Worm (Caenorhabditis elegans) whole organism, mixed stage, embryonic: Measurements from ENCODE around the gene C39B5.2.

Experiments
- M03D4.4 ChIP-seq: sonication (generic microtip); optimal IDR thresholded peaks from 2 replicates; lab custom pipeline; 2017; ENCODE audit warnings: mild to moderate bottlenecking, missing genetic modification characterization, missing compliant biosample characterization
- blmp-1 ChIP-seq: fragments of 150-350 bp; optimal IDR thresholded peaks from 2 replicates; lab custom pipeline; 2014; ENCODE audit warnings: missing biosample characterization, missing genetic modification characterization
- ceh-39 ChIP-seq: fragments of 150-350 bp; optimal IDR thresholded peaks from 2 replicates; lab custom pipeline; 2014; ENCODE audit warnings: missing biosample characterization, missing genetic modification characterization
- ceh-43 ChIP-seq: fragments of 200-800 bp; sonication (Bioruptor generic); optimal IDR thresholded peaks from 2 replicates; lab custom pipeline; 2018; ENCODE audit warnings: mild to moderate bottlenecking, missing genetic modification characterization, moderate library complexity, missing compliant biosample characterization
- ceh-83 ChIP-seq: fragments of 200-800 bp; sonication (Bioruptor generic); optimal IDR thresholded peaks from 2 replicates; lab custom pipeline; 2018; ENCODE audit warnings: mild to moderate bottlenecking, missing genetic modification characterization, missing compliant biosample characterization
- ces-1 ChIP-seq: fragments of 150-350 bp; optimal IDR thresholded peaks from 2 replicates; lab custom pipeline; 2014; ENCODE audit warnings: missing biosample characterization, missing genetic modification reagents, missing genetic modification characterization
- cnd-1 ChIP-seq: fragments of 200-800 bp; sonication (Bioruptor generic); optimal IDR thresholded peaks from 2 replicates; lab custom pipeline; 2018; ENCODE audit warnings: mild to moderate bottlenecking, missing genetic modification characterization, missing compliant biosample characterization
- drap-1 ChIP-seq: fragments of 200-800 bp; sonication (Bioruptor generic); optimal IDR thresholded peaks from 3 replicates; lab custom pipeline; 2018; ENCODE audit warnings: mild to moderate bottlenecking, missing genetic modification characterization, missing compliant biosample characterization
- elt-1 ChIP-seq: sonication (generic microtip); optimal IDR thresholded peaks from 2 replicates; lab custom pipeline; 2017; ENCODE audit warnings: missing genetic modification characterization, mild to moderate bottlenecking, missing compliant biosample characterization, antibody characterized with exemption, moderate library complexity, borderline replicate concordance; ENCODE audit not compliant: insufficient read depth
- elt-3 ChIP-seq: fragments of 150-350 bp; optimal IDR thresholded peaks from 2 replicates; lab custom pipeline; 2014; ENCODE audit warnings: missing biosample characterization, missing genetic modification characterization
- flh-1 ChIP-seq: fragments of 200-800 bp; sonication (Bioruptor generic); optimal IDR thresholded peaks from 2 replicates; lab custom pipeline; 2018; ENCODE audit warnings: mild to moderate bottlenecking, missing genetic modification characterization, moderate library complexity, missing compliant biosample characterization
- ham-2 ChIP-seq: fragments of 200-800 bp; sonication (Bioruptor generic); optimal IDR thresholded peaks from 2 replicates; lab custom pipeline; 2018; ENCODE audit warnings: mild to moderate bottlenecking, missing genetic modification characterization, missing compliant biosample characterization
- hlh-1 ChIP-seq: fragments of 150-350 bp; optimal IDR thresholded peaks from 2 replicates; lab custom pipeline; 2014; ENCODE audit warnings: missing biosample characterization, missing genetic modification reagents, missing genetic modification characterization
- lin-13 ChIP-seq: fragments of 150-350 bp; optimal IDR thresholded peaks from 2 replicates; lab custom pipeline; 2014; ENCODE audit warnings: missing biosample characterization, missing genetic modification characterization
- lin-32 ChIP-seq: fragments of 200-800 bp; sonication (Bioruptor generic); optimal IDR thresholded peaks from 2 replicates; lab custom pipeline; 2018; ENCODE audit warnings: mild to moderate bottlenecking, missing genetic modification characterization, missing compliant biosample characterization
- mab-5 ChIP-seq: fragments of 150-350 bp; optimal IDR thresholded peaks from 2 replicates; lab custom pipeline; 2014; ENCODE audit warnings: missing biosample characterization, missing genetic modification characterization
- mep-1 ChIP-seq: fragments of 150-350 bp; optimal IDR thresholded peaks from 2 replicates; lab custom pipeline; 2017; ENCODE audit warnings: missing biosample characterization, missing genetic modification reagents, missing genetic modification characterization, inconsistent platforms
- mls-2 ChIP-seq: sonication (generic microtip); optimal IDR thresholded peaks from 2 replicates; lab custom pipeline; 2016; ENCODE audit warnings: mild to moderate bottlenecking, missing genetic modification characterization, moderate library complexity, missing compliant biosample characterization
- nhr-12 ChIP-seq: fragments of 150-350 bp; optimal IDR thresholded peaks from 2 replicates; lab custom pipeline; 2014; ENCODE audit warnings: missing biosample characterization, missing genetic modification characterization
- nhr-2 ChIP-seq: fragments of 150-350 bp; optimal IDR thresholded peaks from 2 replicates; lab custom pipeline; 2014; ENCODE audit warnings: missing biosample characterization, missing genetic modification characterization
- nhr-237 ChIP-seq: fragments of 150-350 bp; optimal IDR thresholded peaks from 2 replicates; lab custom pipeline; 2014; ENCODE audit warnings: missing biosample characterization, missing genetic modification characterization
- nhr-28 ChIP-seq: fragments of 150-350 bp; optimal IDR thresholded peaks from 2 replicates; lab custom pipeline; 2014; ENCODE audit warnings: missing biosample characterization, missing genetic modification characterization
- nhr-76 ChIP-seq: sonication (generic microtip); optimal IDR thresholded peaks from 2 replicates; lab custom pipeline; 2017; ENCODE audit warnings: missing biosample characterization, missing genetic modification characterization
- sem-2 ChIP-seq: fragments of 200-800 bp; sonication (Bioruptor generic); optimal IDR thresholded peaks from 2 replicates; lab custom pipeline; 2018; ENCODE audit warnings: mild to moderate bottlenecking, missing genetic modification characterization, missing compliant biosample characterization
- snpc-4 ChIP-seq: fragments of 150-350 bp; optimal IDR thresholded peaks from 2 replicates; lab custom pipeline; 2014; ENCODE audit warnings: missing biosample characterization, missing genetic modification characterization
- unc-120 ChIP-seq: sonication (generic microtip); optimal IDR thresholded peaks from 2 replicates; lab custom pipeline; 2017; ENCODE audit warnings: missing genetic modification characterization, missing compliant biosample characterization; ENCODE audit not compliant: poor library complexity, severe bottlenecking
- unc-39 ChIP-seq: fragments of 150-350 bp; optimal IDR thresholded peaks from 2 replicates; lab custom pipeline; 2014; ENCODE audit warnings: missing biosample characterization, missing genetic modification characterization
- unc-62 ChIP-seq: fragments of 150-350 bp; optimal IDR thresholded peaks from 2 replicates; lab custom pipeline; 2014; ENCODE audit warnings: missing biosample characterization, missing genetic modification reagents, missing genetic modification characterization
- zip-8 ChIP-seq: fragments of 150-350 bp; optimal IDR thresholded peaks from 2 replicates; lab custom pipeline; 2014; ENCODE audit warnings: missing biosample characterization, missing genetic modification characterization
- ztf-11 ChIP-seq: fragments of 150-350 bp; optimal IDR thresholded peaks from 2 replicates; lab custom pipeline; 2014; ENCODE audit warnings: missing biosample characterization, missing genetic modification characterization

The C39B5.2 gene

ce11 chrIII:2234192-2234934, at the start of gene C39B5.2:
Gene C39B5.2 (plus strand): TSS chrIII:2234884.
- peak; percentile 96 for TF ChIP-seq nhr-2 (tag; lab: Kevin White, UChicago)
- TF ChIP-seq sem-2 (GFP tag; lab: Kevin White, UChicago) = no peak
- TF ChIP-seq unc-62 (GFP tag; lab: Kevin White, UChicago) = no peak
- no peak for TF ChIP-seq M03D4.4
- TF ChIP-seq ztf-11 = peak; percentile 38
- no peak for TF ChIP-seq nhr-237 (tag; lab: Kevin White, UChicago)
- TF ChIP-seq mep-1 (tag; lab: Kevin White, UChicago) = peak; percentile 12
- no peak for TF ChIP-seq ceh-83 (GFP tag; lab: Kevin White, UChicago)
- TF ChIP-seq mls-2 (tag; lab: Kevin White, UChicago) = no peak
- TF ChIP-seq nhr-28 = no peak
- peak; percentile 99 for TF ChIP-seq zip-8 (tag; lab: Kevin White, UChicago)
- TF ChIP-seq cnd-1 (tag; lab: Kevin White, UChicago) = peak; percentile 78
- peak; percentile 80 for TF ChIP-seq ceh-39 (tag; lab: Kevin White, UChicago)
- peak; percentile 28 for TF ChIP-seq lin-13 (tag; lab: Kevin White, UChicago)
- no peak for TF ChIP-seq ham-2 (GFP tag; lab: Kevin White, UChicago)
- no peak for TF ChIP-seq ceh-43 (GFP tag; lab: Kevin White, UChicago)
- TF ChIP-seq hlh-1 = no peak
- no peak for TF ChIP-seq unc-120 (tag; lab: Kevin White, UChicago)
- TF ChIP-seq snpc-4 = no peak

DNA sequence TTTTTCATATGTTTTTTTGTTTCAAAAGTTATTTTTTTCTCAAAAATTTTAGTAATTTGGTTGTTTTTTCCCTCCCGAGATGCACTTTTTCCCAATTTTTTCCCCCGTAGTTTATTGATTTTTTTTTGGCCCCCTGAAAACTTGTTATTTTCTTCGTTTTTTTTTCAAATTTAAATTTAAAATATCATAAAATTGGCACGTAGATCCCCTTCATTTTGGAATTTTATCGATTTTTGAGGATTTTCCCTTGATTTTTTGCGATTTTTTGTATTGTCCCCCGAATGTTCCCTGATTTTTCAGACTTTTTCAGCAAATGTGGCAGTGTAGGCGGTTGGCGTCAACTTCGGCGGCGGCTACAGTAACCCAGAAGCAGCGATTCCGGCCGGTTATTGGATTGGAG, 37.0 kb upstream of the C39B5.2 start, which contains the start of gene C39B5.6:
Gene C39B5.6 (plus strand): TSS at position 301 of the 400 bp plus-strand sequence.
- no peak for TF ChIP-seq unc-62 (GFP tag; lab: Kevin White, UChicago)
- TF ChIP-seq ceh-83 (GFP tag; lab: Kevin White, UChicago) = no peak
- no peak for TF ChIP-seq cnd-1 (tag; lab: Kevin White, UChicago)
- TF ChIP-seq ham-2 (GFP tag; lab: Kevin White, UChicago) = no peak
- no peak for TF ChIP-seq ces-1 (GFP tag; lab: Kevin White, UChicago)
- TF ChIP-seq zip-8 (tag; lab: Kevin White, UChicago) = no peak
- no peak for TF ChIP-seq elt-3 (tag; lab: Kevin White, UChicago)
- TF ChIP-seq elt-1 (tag; lab: Kevin White, UChicago) = no peak
- no peak for TF ChIP-seq lin-13 (tag; lab: Kevin White, UChicago)
- TF ChIP-seq ztf-11 = no peak
- no peak for TF ChIP-seq nhr-237 (tag; lab: Kevin White, UChicago)
- no peak for TF ChIP-seq blmp-1 (tag; lab: Kevin White, UChicago)
- TF ChIP-seq drap-1 (GFP tag; lab: Kevin White, UChicago) = no peak
- TF ChIP-seq unc-120 (tag; lab: Kevin White, UChicago) = no peak
- no peak for TF ChIP-seq M03D4.4
- no peak for TF ChIP-seq mab-5 (tag; lab: Kevin White, UChicago)

DNA sequence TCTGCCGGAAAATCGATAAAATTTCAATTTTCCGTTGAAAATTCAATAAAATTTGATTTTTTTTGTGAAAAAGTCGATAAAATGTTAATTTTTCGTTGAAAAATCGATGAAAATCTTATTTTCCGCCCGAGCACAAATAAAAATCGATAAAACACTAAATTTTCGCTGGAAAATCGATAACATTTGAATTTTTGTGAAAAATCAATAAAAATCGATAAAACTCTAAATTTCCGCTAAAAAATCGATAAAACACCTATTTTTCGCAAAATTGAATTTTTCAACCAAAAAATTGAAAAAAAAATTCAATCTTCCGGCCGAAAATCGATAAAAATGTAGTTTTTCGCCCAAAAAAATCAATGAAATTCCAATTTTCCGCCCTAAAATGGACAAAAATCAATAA, 29.5 kb upstream of the C39B5.2 start:
- TF ChIP-seq unc-39 (tag; lab: Kevin White, UChicago) (no peak), unc-62 (GFP tag; lab: Kevin White, UChicago) (no peak), ceh-43 (GFP tag; lab: Kevin White, UChicago) (no peak), ceh-39 (tag; lab: Kevin White, UChicago) (no peak), lin-32 (GFP tag; lab: Kevin White, UChicago) (no peak), nhr-237 (tag; lab: Kevin White, UChicago) (no peak)

DNA sequence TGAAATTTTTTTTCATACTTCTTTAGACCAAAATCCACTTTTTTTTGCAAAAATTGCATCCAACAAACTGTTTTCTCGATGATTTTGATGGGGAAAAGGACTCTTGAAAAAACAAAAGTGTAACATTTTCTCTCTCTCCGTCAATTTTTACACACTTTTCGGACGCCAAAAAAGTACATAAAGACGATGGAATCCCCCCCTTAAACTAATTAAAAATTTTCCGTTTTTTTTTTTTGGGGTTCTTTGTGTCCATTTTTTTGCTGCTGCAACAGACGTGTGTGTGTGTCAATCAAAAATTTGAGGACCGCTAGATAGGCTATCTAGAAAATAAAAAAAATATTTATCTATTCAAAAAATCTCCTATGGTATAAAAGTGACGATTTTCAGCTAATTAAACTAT, 26.8 kb upstream of the C39B5.2 start, which contains the start of gene C39B5.5:
Gene C39B5.5 (plus strand): TSS at position 301 of the 400 bp plus-strand sequence.
- no peak for TF ChIP-seq mls-2 (tag; lab: Kevin White, UChicago)
- no peak for TF ChIP-seq unc-39 (tag; lab: Kevin White, UChicago)
- TF ChIP-seq ceh-83 (GFP tag; lab: Kevin White, UChicago) = no peak
- TF ChIP-seq mep-1 (tag; lab: Kevin White, UChicago) = no peak
- no peak for TF ChIP-seq nhr-76 (tag; lab: Kevin White, UChicago)
- no peak for TF ChIP-seq snpc-4
- no peak for TF ChIP-seq sem-2 (GFP tag; lab: Kevin White, UChicago)
- TF ChIP-seq nhr-237 (tag; lab: Kevin White, UChicago) = no peak
- no peak for TF ChIP-seq unc-62 (GFP tag; lab: Kevin White, UChicago)
- TF ChIP-seq elt-3 (tag; lab: Kevin White, UChicago) = no peak
- TF ChIP-seq nhr-12 (tag; lab: Kevin White, UChicago) = no peak
- no peak for TF ChIP-seq zip-8 (tag; lab: Kevin White, UChicago)
- no peak for TF ChIP-seq elt-1 (tag; lab: Kevin White, UChicago)
- no peak for TF ChIP-seq flh-1
- no peak for TF ChIP-seq blmp-1 (tag; lab: Kevin White, UChicago)
